Fruit fly (Drosophila melanogaster): ENCODE measurements around the gene CG31789.

The CG31789 gene

DNA sequence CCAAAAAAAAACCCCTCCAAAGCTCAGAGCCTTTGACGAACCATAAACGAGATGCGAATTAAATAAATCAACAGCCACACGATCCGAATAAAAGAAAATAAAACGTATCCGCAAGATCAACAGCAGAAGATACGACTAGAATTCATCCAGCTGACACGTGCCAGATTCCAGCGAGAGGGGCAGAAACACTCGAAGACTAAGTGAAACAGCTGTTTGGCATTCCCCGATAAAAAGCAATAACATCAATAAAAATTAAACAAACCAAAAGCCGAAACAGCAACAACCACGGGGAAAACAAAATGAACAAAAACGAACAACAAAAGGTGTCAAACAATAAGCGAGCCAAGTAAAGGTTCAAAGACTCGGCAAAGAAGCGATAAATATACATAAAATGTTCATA, 46.6 kb upstream of the CG31789 start (continued):
- TF ChIP-seq chinmo (GFP tag; IDR thresholded peaks at IDR 0.05; ENCODE audit: partially characterized antibody) (0 out of 4 replicates have a peak, but pooled peaks have one; percentile 10), Doc3 (GFP tag; IDR thresholded peaks at IDR 0.05; ENCODE audit: partially characterized antibody) (no peak), jing (GFP tag; optimal IDR thresholded peaks at IDR 0.05) (no peak), CG1024 (GFP tag; IDR thresholded peaks at IDR 0.05) (no peak)

DNA sequence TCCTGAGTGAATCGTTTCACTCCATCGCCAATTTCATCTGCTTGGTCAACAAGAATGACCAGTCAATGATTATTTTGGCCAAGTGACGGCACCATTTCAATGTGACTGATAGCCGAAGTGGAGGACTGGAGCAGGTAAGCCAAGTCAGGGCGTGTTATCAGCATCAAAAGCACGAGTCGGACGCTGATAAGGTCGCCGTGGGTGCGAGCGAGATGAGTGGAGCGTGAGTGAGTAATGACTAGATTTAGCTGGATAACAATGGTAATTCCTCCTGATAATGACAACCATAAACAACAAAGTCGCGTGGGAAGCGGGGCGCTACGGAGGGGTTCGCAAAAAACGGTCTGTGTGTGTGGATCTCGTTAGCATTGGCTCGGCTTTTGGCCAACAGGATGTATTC, 44.7 kb upstream of the CG31789 start:
- no peak for TF ChIP-seq wor (GFP tag; IDR thresholded peaks at IDR 0.05)
- TF ChIP-seq CG34422 (GFP tag; IDR thresholded peaks at IDR 0.05): no peak
- TF ChIP-seq H15 (GFP tag; IDR thresholded peaks at IDR 0.05): no peak
- no peak for TF ChIP-seq Jarid2 (GFP tag; optimal IDR thresholded peaks at IDR 0.05)
- no peak for TF ChIP-seq zfh2 (GFP tag; optimal IDR thresholded peaks at IDR 0.05)
- TF ChIP-seq CG10321 (GFP tag; IDR thresholded peaks at IDR 0.05): 0 out of 2 replicates have a peak, but pooled peaks have one; percentile 25
- TF ChIP-seq ERR (GFP tag; optimal IDR thresholded peaks at IDR 0.05): no peak
- peak; percentile 77 for TF ChIP-seq sug (tag; optimal IDR thresholded peaks at IDR 0.05)
- 0 out of 2 replicates have a peak, but pooled peaks have one; percentile 9 for TF ChIP-seq CG32532 (GFP tag; IDR thresholded peaks at IDR 0.05)
- peak; percentile 7 for TF ChIP-seq shn (GFP tag; optimal IDR thresholded peaks at IDR 0.05)
- peak; percentile 62 for TF ChIP-seq mirr (GFP tag; optimal IDR thresholded peaks at IDR 0.05)
- peak; percentile 76 for TF ChIP-seq exex (tag; optimal IDR thresholded peaks at IDR 0.05)
- no peak for TF ChIP-seq D19B (GFP tag; optimal IDR thresholded peaks at IDR 0.05)
- TF ChIP-seq CG8290 (GFP tag; optimal IDR thresholded peaks at IDR 0.05): no peak
- peak in 1 of 2 experiments; percentile 0 for TF ChIP-seq CG8290 (tag; optimal IDR thresholded peaks at IDR 0.05)
- TF ChIP-seq CG17359 (tag; optimal IDR thresholded peaks at IDR 0.05): no peak
- no peak for TF ChIP-seq lmd (GFP tag; IDR thresholded peaks at IDR 0.05)
- TF ChIP-seq Hey (tag; optimal IDR thresholded peaks at IDR 0.05): peak; percentile 26
- peak; percentile 33 for TF ChIP-seq Ets65A (GFP tag)
- TF ChIP-seq bbx (GFP tag; IDR thresholded peaks at IDR 0.05; ENCODE audit: partially characterized antibody): no peak
- TF ChIP-seq ato (GFP tag; IDR thresholded peaks at IDR 0.05; ENCODE audit: partially characterized antibody): no peak
- no peak for TF ChIP-seq CG10565 (GFP tag; optimal IDR thresholded peaks at IDR 0.05)
- TF ChIP-seq CG42726 (GFP tag; IDR thresholded peaks at IDR 0.05; ENCODE audit: partially characterized antibody): no peak
- no peak for TF ChIP-seq CG7963 (GFP tag; IDR thresholded peaks at IDR 0.05; ENCODE audit: partially characterized antibody)
- no peak for TF ChIP-seq CG3065 (GFP tag; optimal IDR thresholded peaks at IDR 0.05)
- no peak for TF ChIP-seq pfk (GFP tag; optimal IDR thresholded peaks at IDR 0.05)
- no peak for TF ChIP-seq vvl (GFP tag; IDR thresholded peaks at IDR 0.05)
- TF ChIP-seq CG32772 (GFP tag; IDR thresholded peaks at IDR 0.05): no peak
- no peak for TF ChIP-seq CG18011 (GFP tag; optimal IDR thresholded peaks at IDR 0.05)
- TF ChIP-seq odd (GFP tag; optimal IDR thresholded peaks at IDR 0.05): no peak
- 0 out of 2 replicates have a peak, but pooled peaks have one; percentile 6 for TF ChIP-seq Ptx1 (GFP tag; IDR thresholded peaks at IDR 0.05)
- TF ChIP-seq CG31388 (GFP tag; optimal IDR thresholded peaks at IDR 0.05): no peak
- no peak for TF ChIP-seq tin (GFP tag; optimal IDR thresholded peaks at IDR 0.05)
- peak; percentile 82 for TF ChIP-seq grn (GFP tag; optimal IDR thresholded peaks at IDR 0.05)
- no peak for TF ChIP-seq Atf6 (GFP tag; IDR thresholded peaks at IDR 0.05)
- no peak; the same call in 1 of the 2 replicates for TF ChIP-seq CG16779 (GFP tag; IDR thresholded peaks at IDR 0.05)
- TF ChIP-seq sens (GFP tag): peak; percentile 6
- no peak for TF ChIP-seq CG8478 (optimal IDR thresholded peaks at IDR 0.05)
- TF ChIP-seq GATAe (GFP tag; conservative IDR thresholded peaks at IDR 0.05): peak; percentile 77
- TF ChIP-seq gem (tag; optimal IDR thresholded peaks at IDR 0.05): peak; percentile 26
- TF ChIP-seq CG34376 (GFP tag; optimal IDR thresholded peaks at IDR 0.05): peak; percentile 28
- TF ChIP-seq MESR4 (GFP tag; optimal IDR thresholded peaks at IDR 0.05): no peak
- no peak for TF ChIP-seq CG7987 (GFP tag; optimal IDR thresholded peaks at IDR 0.05)
- TF ChIP-seq lab (GFP tag; optimal IDR thresholded peaks at IDR 0.05): peak; percentile 61
- no peak for TF ChIP-seq chm (GFP tag; IDR thresholded peaks at IDR 0.05)
- TF ChIP-seq ind (GFP tag; optimal IDR thresholded peaks at IDR 0.05): no peak
- TF ChIP-seq Mes4 (GFP tag; optimal IDR thresholded peaks at IDR 0.05): no peak
